Fruit fly (Drosophila melanogaster) whole organism, embryonic: ENCODE results near the gene CG46459.

Experiments
- Bgb ChIP-seq: fragments of 200-800 bp; sonication (Bioruptor generic); IDR thresholded peaks from 2 replicates; pipeline ENCODE4 v1.3.6; 2022; ENCODE audit warnings: missing biosample characterization, missing genetic modification characterization; ENCODE audit not compliant: partially characterized antibody
- Blimp-1 ChIP-seq: fragments of 200-800 bp; sonication (Bioruptor generic); optimal IDR thresholded peaks from 3 replicates; lab custom pipeline; 2018; ENCODE audit warnings: missing biosample characterization, missing genetic modification characterization, mild to moderate bottlenecking, moderate library complexity, missing genetic modification reagents
- CG10267 ChIP-seq: fragments of 200-800 bp; sonication (Bioruptor generic); optimal IDR thresholded peaks from 2 replicates; lab custom pipeline; 2018; ENCODE audit warnings: missing biosample characterization, mild to moderate bottlenecking, missing genetic modification characterization, moderate library complexity
- CG10366 ChIP-seq: fragments of 200-800 bp; sonication (Bioruptor generic); IDR thresholded peaks from 2 replicates; pipeline ENCODE4 v1.3.6; 2022; ENCODE audit warnings: missing biosample characterization, missing genetic modification characterization
- CG10565 ChIP-seq: fragments of 200-800 bp; sonication (Bioruptor generic); optimal IDR thresholded peaks from 3 replicates; lab custom pipeline; 2016; ENCODE audit warnings: missing biosample characterization, mild to moderate bottlenecking, missing genetic modification characterization
- CG10979 ChIP-seq: fragments of 200-800 bp; sonication (Bioruptor generic); optimal IDR thresholded peaks from 2 replicates; lab custom pipeline; 2018; ENCODE audit warnings: missing biosample characterization, mild to moderate bottlenecking, missing genetic modification characterization, moderate library complexity
- CG11456 ChIP-seq: fragments of 200-800 bp; sonication (Bioruptor generic); IDR thresholded peaks from 3 replicates; pipeline ENCODE4 v1.3.6; 2022; ENCODE audit warnings: missing biosample characterization, missing genetic modification characterization
- CG12155 ChIP-seq: fragments of 200-800 bp; sonication (Bioruptor generic); optimal IDR thresholded peaks from 3 replicates; lab custom pipeline; 2016; ENCODE audit warnings: missing biosample characterization, missing genetic modification characterization
- CG12299 ChIP-seq: fragments of 200-800 bp; sonication (Bioruptor generic); optimal IDR thresholded peaks from 2 replicates; lab custom pipeline; 2018; ENCODE audit warnings: missing biosample characterization, mild to moderate bottlenecking, missing genetic modification characterization
- CG13775 ChIP-seq: fragments of 200-800 bp; sonication (Bioruptor generic); optimal IDR thresholded peaks from 3 replicates; lab custom pipeline; 2017; ENCODE audit warnings: missing biosample characterization, mild to moderate bottlenecking, missing genetic modification characterization
- CG14667 ChIP-seq: fragments of 200-800 bp; sonication (Bioruptor generic); IDR thresholded peaks from 2 replicates; pipeline ENCODE4 v1.3.6; 2022; ENCODE audit warnings: missing biosample characterization, missing genetic modification characterization
- CG1647 ChIP-seq: fragments of 200-800 bp; sonication (Bioruptor generic); optimal IDR thresholded peaks from 3 replicates; lab custom pipeline; 2016; ENCODE audit warnings: missing biosample characterization, missing genetic modification characterization
- CG17802 ChIP-seq: fragments of 200-800 bp; sonication (Bioruptor generic); optimal IDR thresholded peaks from 2 replicates; lab custom pipeline; 2018; ENCODE audit warnings: missing biosample characterization, mild to moderate bottlenecking, missing genetic modification characterization, moderate library complexity
- CG18262 ChIP-seq: fragments of 200-800 bp; optimal IDR thresholded peaks from 3 replicates; lab custom pipeline; 2019; ENCODE audit warnings: missing biosample characterization, mild to moderate bottlenecking, missing genetic modification characterization, moderate library complexity
- CG32772 ChIP-seq: fragments of 200-800 bp; sonication (Bioruptor generic); IDR thresholded peaks from 2 replicates; pipeline ENCODE4 v1.3.6; 2022; ENCODE audit warnings: missing biosample characterization, missing genetic modification characterization
- CG4730 ChIP-seq: fragments of 200-800 bp; sonication (Bioruptor generic); IDR thresholded peaks from 2 replicates; pipeline ENCODE4 v1.3.6; 2022; ENCODE audit warnings: missing biosample characterization, missing genetic modification characterization
- CG6683 ChIP-seq: fragments of 200-800 bp; sonication (Bioruptor generic); optimal IDR thresholded peaks from 2 replicates; lab custom pipeline; 2017; ENCODE audit warnings: missing biosample characterization, mild to moderate bottlenecking, missing genetic modification characterization, missing genetic modification reagents
- CG6791 ChIP-seq: fragments of 200-800 bp; sonication (Bioruptor generic); IDR thresholded peaks from 3 replicates; pipeline ENCODE4 v1.3.6; 2022; ENCODE audit warnings: missing biosample characterization, missing genetic modification characterization; ENCODE audit not compliant: partially characterized antibody
- CG7372 ChIP-seq: fragments of 200-800 bp; sonication (Bioruptor generic); IDR thresholded peaks from 2 replicates; pipeline ENCODE4 v1.3.6; 2022; ENCODE audit warnings: missing biosample characterization, missing genetic modification characterization
- CG8089 ChIP-seq: fragments of 200-800 bp; sonication (Bioruptor generic); optimal IDR thresholded peaks from 3 replicates; lab custom pipeline; 2016; ENCODE audit warnings: missing biosample characterization, missing genetic modification characterization
- CG9609 ChIP-seq: fragments of 200-800 bp; sonication (Bioruptor generic); optimal IDR thresholded peaks from 3 replicates; lab custom pipeline; 2016; ENCODE audit warnings: missing biosample characterization, missing genetic modification characterization
- Dll ChIP-seq: fragments of 200-800 bp; sonication (Bioruptor generic); IDR thresholded peaks from 4 replicates; pipeline ENCODE4 v1.3.6; 2022; ENCODE audit warnings: missing biosample characterization, missing genetic modification characterization; ENCODE audit not compliant: partially characterized antibody
- Hr51 ChIP-seq, 2 experiments: fragments of 200-800 bp; sonication (Bioruptor generic); optimal IDR thresholded peaks; 2 replicates in 1 of 2; 3 replicates in 1 of 2; lab custom pipeline; 2016 to 2018; ENCODE audit warnings: missing biosample characterization in 2 of 2, missing genetic modification characterization in 2 of 2, mild to moderate bottlenecking in 1 of 2, moderate library complexity in 1 of 2
- Hsf ChIP-seq: fragments of 200-800 bp; sonication (Bioruptor generic); optimal IDR thresholded peaks from 3 replicates; lab custom pipeline; 2016; ENCODE audit warnings: missing biosample characterization, missing genetic modification characterization
- Max ChIP-seq: fragments of 200-800 bp; sonication (Bioruptor generic); optimal IDR thresholded peaks from 2 replicates; lab custom pipeline; 2016; ENCODE audit warnings: missing biosample characterization, mild to moderate bottlenecking, missing genetic modification characterization
- Nf-YC ChIP-seq: fragments of 200-800 bp; optimal IDR thresholded peaks from 3 replicates; lab custom pipeline; 2019; ENCODE audit warnings: missing biosample characterization, mild to moderate bottlenecking, missing genetic modification characterization, moderate library complexity
- Spps ChIP-seq: fragments of 200-800 bp; sonication (Bioruptor generic); optimal IDR thresholded peaks from 2 replicates; lab custom pipeline; 2018; ENCODE audit warnings: missing biosample characterization, mild to moderate bottlenecking, missing genetic modification characterization
- Trl ChIP-seq, 3 experiments: fragments of >200 bp in 2 of 3; fragments of 200-800 bp in 1 of 3; sonication (Bioruptor generic) in 1 of 3; optimal IDR thresholded peaks; 2 replicates in 1 of 3; 3 replicates in 2 of 3; lab custom pipeline; 2016 to 2017; ENCODE audit warnings: missing biosample characterization in 1 of 3, missing genetic modification characterization in 1 of 3
- ac ChIP-seq: fragments of 200-800 bp; sonication (Bioruptor generic); optimal IDR thresholded peaks from 3 replicates; lab custom pipeline; 2017; ENCODE audit warnings: missing biosample characterization, mild to moderate bottlenecking, missing genetic modification characterization
- aop ChIP-seq: fragments of 200-800 bp; sonication (Bioruptor generic); IDR thresholded peaks from 2 replicates; pipeline ENCODE4 v1.3.6; 2022; ENCODE audit warnings: missing biosample characterization, missing genetic modification characterization
- az2 ChIP-seq: fragments of 200-800 bp; sonication (Bioruptor generic); optimal IDR thresholded peaks from 3 replicates; lab custom pipeline; 2016; ENCODE audit warnings: missing biosample characterization, missing genetic modification characterization
- bsh ChIP-seq, 2 experiments: fragments of 200-800 bp; sonication (Bioruptor generic); optimal IDR thresholded peaks; 2 replicates each; lab custom pipeline; 2017 to 2018; ENCODE audit warnings: mild to moderate bottlenecking in 2 of 2, missing biosample characterization in 2 of 2, missing genetic modification characterization in 2 of 2, moderate library complexity in 1 of 2
- cas ChIP-seq: fragments of 200-800 bp; sonication (Bioruptor generic); IDR thresholded peaks from 2 replicates; pipeline ENCODE4 v1.3.6; 2022; ENCODE audit warnings: missing biosample characterization, missing genetic modification characterization
- chif ChIP-seq, 2 experiments: fragments of 200-800 bp; sonication (Bioruptor generic); optimal IDR thresholded peaks; 3 replicates each; lab custom pipeline; 2016; ENCODE audit warnings: missing biosample characterization in 2 of 2, missing genetic modification characterization in 2 of 2
- cwo ChIP-seq: fragments of 200-800 bp; sonication (Bioruptor generic); optimal IDR thresholded peaks from 3 replicates; lab custom pipeline; 2017; ENCODE audit warnings: missing biosample characterization, missing genetic modification characterization, mild to moderate bottlenecking, moderate library complexity, missing genetic modification reagents
- dmrt11E ChIP-seq: fragments of 200-800 bp; sonication (Bioruptor generic); optimal IDR thresholded peaks from 3 replicates; lab custom pipeline; 2018; ENCODE audit warnings: missing biosample characterization, mild to moderate bottlenecking, missing genetic modification characterization, moderate library complexity
- dmrt99B ChIP-seq: fragments of 200-800 bp; sonication (Bioruptor generic); optimal IDR thresholded peaks from 2 replicates; lab custom pipeline; 2018; ENCODE audit warnings: missing biosample characterization, mild to moderate bottlenecking, missing genetic modification characterization, moderate library complexity
- exex ChIP-seq: fragments of 200-800 bp; sonication (Bioruptor generic); optimal IDR thresholded peaks from 4 replicates; lab custom pipeline; 2018; ENCODE audit warnings: missing biosample characterization, mild to moderate bottlenecking, missing genetic modification characterization, moderate library complexity
- fd96Cb ChIP-seq: fragments of 200-800 bp; sonication (Bioruptor generic); optimal IDR thresholded peaks from 2 replicates; lab custom pipeline; 2018; ENCODE audit warnings: missing biosample characterization, mild to moderate bottlenecking, missing genetic modification characterization, moderate library complexity
- gsb-n ChIP-seq: fragments of 200-800 bp; sonication (Bioruptor generic); optimal IDR thresholded peaks from 3 replicates; lab custom pipeline; 2018; ENCODE audit warnings: missing biosample characterization, mild to moderate bottlenecking, missing genetic modification characterization
- ham ChIP-seq: fragments of 200-800 bp; sonication (Bioruptor generic); IDR thresholded peaks from 2 replicates; pipeline ENCODE4 v1.3.6; 2022; ENCODE audit warnings: missing biosample characterization, missing genetic modification characterization
- jing ChIP-seq: fragments of 200-800 bp; sonication (Bioruptor generic); optimal IDR thresholded peaks from 2 replicates; lab custom pipeline; 2018; ENCODE audit warnings: missing biosample characterization, mild to moderate bottlenecking, missing genetic modification characterization
- odd ChIP-seq: fragments of 200-800 bp; sonication (Bioruptor generic); optimal IDR thresholded peaks from 2 replicates; lab custom pipeline; 2017; ENCODE audit warnings: missing biosample characterization, mild to moderate bottlenecking, missing genetic modification characterization
- pho ChIP-seq: fragments of 200-800 bp; sonication (Bioruptor generic); optimal IDR thresholded peaks from 2 replicates; lab custom pipeline; 2016; ENCODE audit warnings: missing biosample characterization, missing genetic modification characterization
- psq ChIP-seq: fragments of 200-800 bp; sonication (Bioruptor generic); optimal IDR thresholded peaks from 2 replicates; lab custom pipeline; 2017; ENCODE audit warnings: missing biosample characterization, missing genetic modification characterization
- run ChIP-seq: fragments of 200-800 bp; sonication (Bioruptor generic); optimal IDR thresholded peaks from 3 replicates; lab custom pipeline; 2018; ENCODE audit warnings: missing biosample characterization, mild to moderate bottlenecking, missing genetic modification characterization
- tap ChIP-seq: fragments of 200-800 bp; optimal IDR thresholded peaks from 3 replicates; lab custom pipeline; 2019; ENCODE audit warnings: missing biosample characterization, mild to moderate bottlenecking, missing genetic modification characterization, moderate library complexity
- ttk ChIP-seq: fragments of 200-800 bp; sonication (Bioruptor generic); IDR thresholded peaks from 2 replicates; pipeline ENCODE4 v2.1.2; 2022; ENCODE audit warnings: missing biosample characterization, missing genetic modification characterization
- vnd ChIP-seq: fragments of 200-800 bp; sonication (Bioruptor generic); IDR thresholded peaks from 3 replicates; pipeline ENCODE4 v1.3.6; 2022; ENCODE audit warnings: missing biosample characterization, missing genetic modification characterization; ENCODE audit not compliant: partially characterized antibody

The CG46459 gene

dm6 chr3R:10650641-10651318 is 45.7 kb upstream of the CG46459 start (continued):
- TF ChIP-seq cas (GFP tag; lab: Robert Waterston, UW) (no peak), ac (GFP tag; lab: Kevin White, UChicago) (peak; percentile 30), Blimp-1 (GFP tag; lab: Kevin White, UChicago) (peak; percentile 44), Hr51 (GFP tag; optimal IDR thresholded peaks at IDR 0.05; lab: Kevin White, UChicago) (no peak), chif (GFP tag; optimal IDR thresholded peaks at IDR 0.05; lab: Kevin White, UChicago) (no peak), CG4730 (GFP tag; lab: Robert Waterston, UW) (no peak), CG6791 (GFP tag; lab: Robert Waterston, UW) (no peak), Spps (peak; percentile 21), odd (no peak), tap (no peak), dmrt99B (peak; percentile 35), vnd (GFP tag; lab: Robert Waterston, UW) (no peak), CG10366 (no peak), cwo (no peak), az2 (peak; percentile 30), dmrt11E (tag; lab: Kevin White, UChicago) (peak; percentile 73), CG8089 (GFP tag; lab: Kevin White, UChicago) (no peak), CG9609 (GFP tag; lab: Kevin White, UChicago) (no peak), pho (GFP tag; lab: Kevin White, UChicago) (no peak), bsh (GFP tag; optimal IDR thresholded peaks at IDR 0.05; lab: Kevin White, UChicago) (peak in 1 of 2 experiments; percentile 59), Trl (optimal IDR thresholded peaks at IDR 0.05; lab: Kevin White, UChicago) (no peak), Trl (GFP tag; optimal IDR thresholded peaks at IDR 0.05; lab: Kevin White, UChicago) (no peak), Hsf (GFP tag; lab: Kevin White, UChicago) (peak; percentile 6), ttk (GFP tag; lab: Robert Waterston, UW) (no peak), CG7372 (GFP tag; lab: Robert Waterston, UW) (no peak), CG32772 (GFP tag; lab: Robert Waterston, UW) (no peak), CG6683 (GFP tag; lab: Kevin White, UChicago) (no peak), CG17802 (tag; lab: Kevin White, UChicago) (peak; percentile 10), jing (no peak), CG10267 (tag; lab: Kevin White, UChicago) (peak; percentile 41), aop (GFP tag; lab: Robert Waterston, UW) (no peak), exex (no peak), CG1647 (GFP tag; lab: Kevin White, UChicago) (no peak), CG14667 (GFP tag; lab: Robert Waterston, UW) (no peak), Dll (GFP tag; lab: Robert Waterston, UW) (no peak), CG10565 (GFP tag; lab: Kevin White, UChicago) (no peak), CG13775 (GFP tag; lab: Kevin White, UChicago) (peak; percentile 33), CG12299 (no peak), CG11456 (GFP tag; lab: Robert Waterston, UW) (no peak), ham (GFP tag; lab: Robert Waterston, UW) (no peak), CG10979 (tag; lab: Kevin White, UChicago) (peak; percentile 63), CG12155 (GFP tag; lab: Kevin White, UChicago) (no peak), fd96Cb (peak; percentile 12), Max (GFP tag; lab: Kevin White, UChicago) (no peak), psq (no peak), run (tag; lab: Kevin White, UChicago) (no peak), Bgb (GFP tag; lab: Robert Waterston, UW) (no peak), CG18262 (peak; percentile 53), Nf-YC (tag; lab: Kevin White, UChicago) (peak; percentile 49), gsb-n (tag; lab: Kevin White, UChicago) (peak; percentile 30)
